Worm (Caenorhabditis elegans) whole organism, late embryonic: Measurements from ENCODE around the gene T24A6.16.

Source experiments
- K09A11.1 ChIP-seq: sonication (generic microtip); optimal IDR thresholded peaks from 2 replicates; lab custom pipeline; 2017; ENCODE audit warnings: antibody characterized with exemption, mild to moderate bottlenecking, missing genetic modification characterization, missing compliant biosample characterization; ENCODE audit not compliant: insufficient read depth
- rnt-1 ChIP-seq: sonication (generic microtip); optimal IDR thresholded peaks from 2 replicates; lab custom pipeline; 2016; ENCODE audit warnings: missing genetic modification characterization, missing compliant biosample characterization
- unc-42 ChIP-seq: sonication (generic microtip); optimal IDR thresholded peaks from 2 replicates; lab custom pipeline; 2016; ENCODE audit warnings: missing genotype, missing genetic modification characterization, missing compliant biosample characterization

- no peak for TF ChIP-seq rnt-1 (tag; lab: Kevin White, UChicago)
- TF ChIP-seq unc-42 (tag; lab: Kevin White, UChicago) = no peak
- no peak for TF ChIP-seq K09A11.1 (tag; lab: Kevin White, UChicago)
These were observed 29.4 kb upstream of the T24A6.16 start, which contains the start of gene T22F3.12 for ce11 chrV:3592099-3592498.
